Fruit fly (Drosophila melanogaster): ENCODE results near the gene otu.

DNA sequence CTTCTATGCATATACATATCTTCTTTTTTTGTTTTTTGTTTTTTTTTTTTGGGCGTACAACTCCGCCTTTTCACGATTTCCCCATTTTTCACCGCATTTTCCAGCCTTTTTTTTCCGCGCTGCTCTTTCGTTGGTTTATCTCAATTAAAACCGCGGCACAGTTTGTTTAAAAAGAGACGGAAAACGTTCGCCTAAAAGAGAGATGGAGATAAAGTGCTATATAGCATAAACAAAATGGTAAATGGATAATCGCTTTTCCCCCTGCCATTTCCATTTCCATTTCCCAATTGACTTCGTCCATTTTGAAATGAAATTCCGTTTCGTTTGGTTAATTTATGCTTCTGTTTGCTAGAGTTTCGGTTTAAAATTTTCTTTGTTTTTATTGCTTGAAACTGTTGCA is 42.2 kb downstream of the otu start:
- TF ChIP-seq NK7.1 (GFP tag; optimal IDR thresholded peaks at IDR 0.05) (no peak), bsh (GFP tag; optimal IDR thresholded peaks at IDR 0.05) (no peak), phol (tag; optimal IDR thresholded peaks at IDR 0.05) (no peak), Dp (GFP tag; optimal IDR thresholded peaks at IDR 0.05) (no peak), Drgx (GFP tag; IDR thresholded peaks at IDR 0.05) (no peak), sim (GFP tag; IDR thresholded peaks at IDR 0.05) (no peak), Lim3 (GFP tag; IDR thresholded peaks at IDR 0.05) (no peak), CG16779 (GFP tag; IDR thresholded peaks at IDR 0.05) (no peak), CG6272 (GFP tag; IDR thresholded peaks at IDR 0.05) (no peak), zf30C (GFP tag; optimal IDR thresholded peaks at IDR 0.05) (no peak)
